Worm (Caenorhabditis elegans) whole organism, midembryonic: ENCODE measurements around the gene K07F5.7.

Experiments used
- flt-1 ChIP-seq: fragments of 200-800 bp; sonication (Bioruptor generic); IDR thresholded peaks from 2 replicates; pipeline ENCODE4 v1.3.6; 2022; ENCODE audit warnings: missing genetic modification characterization, missing compliant biosample characterization
- klf-2 ChIP-seq: fragments of 200-800 bp; sonication (Bioruptor generic); conservative IDR thresholded peaks from 2 replicates; pipeline ENCODE4 v1.3.6; 2022; ENCODE audit warnings: missing genetic modification reagents, missing genetic modification characterization, missing compliant biosample characterization
- med-1 ChIP-seq: sonication (generic microtip); optimal IDR thresholded peaks from 2 replicates; lab custom pipeline; 2017; ENCODE audit warnings: missing genetic modification characterization, mild to moderate bottlenecking, missing compliant biosample characterization, antibody characterized with exemption, missing genetic modification reagents; ENCODE audit not compliant: insufficient read depth
- ztf-23 ChIP-seq: fragments of 200-800 bp; sonication (Bioruptor generic); IDR thresholded peaks from 2 replicates; pipeline ENCODE4 v1.3.6; 2022; ENCODE audit warnings: missing genetic modification reagents, missing genetic modification characterization, missing compliant biosample characterization
- ztf-29 ChIP-seq: fragments of 200-800 bp; sonication (Bioruptor generic); IDR thresholded peaks from 2 replicates; pipeline ENCODE4 v1.3.6; 2022; ENCODE audit warnings: missing genetic modification reagents, missing genetic modification characterization, missing compliant biosample characterization

ce11 chrIV:9849624-9850023 lies 1.6 kb upstream of the K07F5.7 start, which contains the start of gene K07F5.8:
- TF ChIP-seq med-1 (GFP tag; lab: Kevin White, UChicago) (no peak), ztf-23 (no peak), flt-1 (no peak), klf-2 (no peak), ztf-29 (no peak)
